Worm (Caenorhabditis elegans) whole organism, mixed stage, embryonic: ENCODE measurements around the gene srlf-31.

Source experiments
- M03D4.4 ChIP-seq: sonication (generic microtip); optimal IDR thresholded peaks from 2 replicates; lab custom pipeline; 2017; ENCODE audit warnings: mild to moderate bottlenecking, missing genetic modification characterization, missing compliant biosample characterization
- bed-3 ChIP-seq: fragments of 200-800 bp; sonication (Bioruptor generic); optimal IDR thresholded peaks from 3 replicates; lab custom pipeline; 2018; ENCODE audit warnings: mild to moderate bottlenecking, missing genetic modification characterization, moderate library complexity, missing compliant biosample characterization
- blmp-1 ChIP-seq: fragments of 150-350 bp; optimal IDR thresholded peaks from 2 replicates; lab custom pipeline; 2014; ENCODE audit warnings: missing biosample characterization, missing genetic modification characterization
- ceh-43 ChIP-seq: fragments of 200-800 bp; sonication (Bioruptor generic); optimal IDR thresholded peaks from 2 replicates; lab custom pipeline; 2018; ENCODE audit warnings: mild to moderate bottlenecking, missing genetic modification characterization, moderate library complexity, missing compliant biosample characterization
- ceh-83 ChIP-seq: fragments of 200-800 bp; sonication (Bioruptor generic); optimal IDR thresholded peaks from 2 replicates; lab custom pipeline; 2018; ENCODE audit warnings: mild to moderate bottlenecking, missing genetic modification characterization, missing compliant biosample characterization
- ces-1 ChIP-seq: fragments of 150-350 bp; optimal IDR thresholded peaks from 2 replicates; lab custom pipeline; 2014; ENCODE audit warnings: missing biosample characterization, missing genetic modification reagents, missing genetic modification characterization
- cnd-1 ChIP-seq: fragments of 200-800 bp; sonication (Bioruptor generic); optimal IDR thresholded peaks from 2 replicates; lab custom pipeline; 2018; ENCODE audit warnings: mild to moderate bottlenecking, missing genetic modification characterization, missing compliant biosample characterization
- drap-1 ChIP-seq: fragments of 200-800 bp; sonication (Bioruptor generic); optimal IDR thresholded peaks from 3 replicates; lab custom pipeline; 2018; ENCODE audit warnings: mild to moderate bottlenecking, missing genetic modification characterization, missing compliant biosample characterization
- elt-1 ChIP-seq: sonication (generic microtip); optimal IDR thresholded peaks from 2 replicates; lab custom pipeline; 2017; ENCODE audit warnings: missing genetic modification characterization, mild to moderate bottlenecking, missing compliant biosample characterization, antibody characterized with exemption, moderate library complexity, borderline replicate concordance; ENCODE audit not compliant: insufficient read depth
- elt-3 ChIP-seq: fragments of 150-350 bp; optimal IDR thresholded peaks from 2 replicates; lab custom pipeline; 2014; ENCODE audit warnings: missing biosample characterization, missing genetic modification characterization
- flh-1 ChIP-seq: fragments of 200-800 bp; sonication (Bioruptor generic); optimal IDR thresholded peaks from 2 replicates; lab custom pipeline; 2018; ENCODE audit warnings: mild to moderate bottlenecking, missing genetic modification characterization, moderate library complexity, missing compliant biosample characterization
- ham-2 ChIP-seq: fragments of 200-800 bp; sonication (Bioruptor generic); optimal IDR thresholded peaks from 2 replicates; lab custom pipeline; 2018; ENCODE audit warnings: mild to moderate bottlenecking, missing genetic modification characterization, missing compliant biosample characterization
- hlh-1 ChIP-seq: fragments of 150-350 bp; optimal IDR thresholded peaks from 2 replicates; lab custom pipeline; 2014; ENCODE audit warnings: missing biosample characterization, missing genetic modification reagents, missing genetic modification characterization
- lin-13 ChIP-seq: fragments of 150-350 bp; optimal IDR thresholded peaks from 2 replicates; lab custom pipeline; 2014; ENCODE audit warnings: missing biosample characterization, missing genetic modification characterization
- lin-32 ChIP-seq: fragments of 200-800 bp; sonication (Bioruptor generic); optimal IDR thresholded peaks from 2 replicates; lab custom pipeline; 2018; ENCODE audit warnings: mild to moderate bottlenecking, missing genetic modification characterization, missing compliant biosample characterization
- lsy-2 ChIP-seq: fragments of 150-350 bp; optimal IDR thresholded peaks from 2 replicates; lab custom pipeline; 2014; ENCODE audit warnings: missing biosample characterization, missing genetic modification characterization
- mep-1 ChIP-seq: fragments of 150-350 bp; optimal IDR thresholded peaks from 2 replicates; lab custom pipeline; 2017; ENCODE audit warnings: missing biosample characterization, missing genetic modification reagents, missing genetic modification characterization, inconsistent platforms
- mls-2 ChIP-seq: sonication (generic microtip); optimal IDR thresholded peaks from 2 replicates; lab custom pipeline; 2016; ENCODE audit warnings: mild to moderate bottlenecking, missing genetic modification characterization, moderate library complexity, missing compliant biosample characterization
- nhr-12 ChIP-seq: fragments of 150-350 bp; optimal IDR thresholded peaks from 2 replicates; lab custom pipeline; 2014; ENCODE audit warnings: missing biosample characterization, missing genetic modification characterization
- nhr-2 ChIP-seq: fragments of 150-350 bp; optimal IDR thresholded peaks from 2 replicates; lab custom pipeline; 2014; ENCODE audit warnings: missing biosample characterization, missing genetic modification characterization
- nhr-237 ChIP-seq: fragments of 150-350 bp; optimal IDR thresholded peaks from 2 replicates; lab custom pipeline; 2014; ENCODE audit warnings: missing biosample characterization, missing genetic modification characterization
- nhr-28 ChIP-seq: fragments of 150-350 bp; optimal IDR thresholded peaks from 2 replicates; lab custom pipeline; 2014; ENCODE audit warnings: missing biosample characterization, missing genetic modification characterization
- nhr-76 ChIP-seq: sonication (generic microtip); optimal IDR thresholded peaks from 2 replicates; lab custom pipeline; 2017; ENCODE audit warnings: missing biosample characterization, missing genetic modification characterization
- pha-4 ChIP-seq: fragments of 150-350 bp; optimal IDR thresholded peaks from 2 replicates; lab custom pipeline; 2018; ENCODE audit warnings: missing biosample characterization, missing genetic modification reagents, missing genetic modification characterization
- sem-2 ChIP-seq: fragments of 200-800 bp; sonication (Bioruptor generic); optimal IDR thresholded peaks from 2 replicates; lab custom pipeline; 2018; ENCODE audit warnings: mild to moderate bottlenecking, missing genetic modification characterization, missing compliant biosample characterization
- snpc-4 ChIP-seq: fragments of 150-350 bp; optimal IDR thresholded peaks from 2 replicates; lab custom pipeline; 2014; ENCODE audit warnings: missing biosample characterization, missing genetic modification characterization
- sptf-1 ChIP-seq: sonication (generic microtip); optimal IDR thresholded peaks from 2 replicates; lab custom pipeline; 2017; ENCODE audit warnings: mild to moderate bottlenecking, missing genetic modification characterization, moderate library complexity, missing compliant biosample characterization
- tbx-8 ChIP-seq: fragments of 200-800 bp; sonication (Bioruptor generic); optimal IDR thresholded peaks from 2 replicates; lab custom pipeline; 2018; ENCODE audit warnings: mild to moderate bottlenecking, missing genetic modification characterization, moderate library complexity, missing compliant biosample characterization
- unc-120 ChIP-seq: sonication (generic microtip); optimal IDR thresholded peaks from 2 replicates; lab custom pipeline; 2017; ENCODE audit warnings: missing genetic modification characterization, missing compliant biosample characterization; ENCODE audit not compliant: poor library complexity, severe bottlenecking
- unc-62 ChIP-seq: fragments of 150-350 bp; optimal IDR thresholded peaks from 2 replicates; lab custom pipeline; 2014; ENCODE audit warnings: missing biosample characterization, missing genetic modification reagents, missing genetic modification characterization
- zip-8 ChIP-seq: fragments of 150-350 bp; optimal IDR thresholded peaks from 2 replicates; lab custom pipeline; 2014; ENCODE audit warnings: missing biosample characterization, missing genetic modification characterization
- ztf-11 ChIP-seq: fragments of 150-350 bp; optimal IDR thresholded peaks from 2 replicates; lab custom pipeline; 2014; ENCODE audit warnings: missing biosample characterization, missing genetic modification characterization

The srlf-31 gene

DNA sequence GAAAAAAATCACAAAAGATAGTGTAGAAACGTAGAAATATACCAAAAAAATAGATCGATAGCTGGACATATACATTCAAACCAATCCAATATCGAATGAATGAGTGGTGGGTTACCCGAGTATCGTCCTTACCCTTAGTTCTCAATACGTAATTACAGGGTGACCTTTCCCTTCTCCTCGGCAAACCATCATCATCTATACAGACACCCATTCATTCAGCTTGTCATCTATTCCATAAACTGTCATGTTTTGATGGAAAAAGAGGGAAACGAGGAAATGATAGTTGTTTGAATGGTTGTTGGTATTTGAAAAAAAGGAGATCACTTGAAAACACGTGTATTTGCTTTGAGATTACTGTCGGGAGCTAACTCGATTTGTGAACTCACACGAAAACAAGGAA is 1.1 kb upstream of the srlf-31 start:
- TF ChIP-seq mls-2 (tag; lab: Kevin White, UChicago) (no peak), unc-62 (GFP tag; lab: Kevin White, UChicago) (no peak), flh-1 (GFP tag; lab: Kevin White, UChicago) (no peak), nhr-76 (tag; lab: Kevin White, UChicago) (no peak), ham-2 (GFP tag; lab: Kevin White, UChicago) (no peak), lsy-2 (no peak), nhr-2 (tag; lab: Kevin White, UChicago) (peak; percentile 32)

DNA sequence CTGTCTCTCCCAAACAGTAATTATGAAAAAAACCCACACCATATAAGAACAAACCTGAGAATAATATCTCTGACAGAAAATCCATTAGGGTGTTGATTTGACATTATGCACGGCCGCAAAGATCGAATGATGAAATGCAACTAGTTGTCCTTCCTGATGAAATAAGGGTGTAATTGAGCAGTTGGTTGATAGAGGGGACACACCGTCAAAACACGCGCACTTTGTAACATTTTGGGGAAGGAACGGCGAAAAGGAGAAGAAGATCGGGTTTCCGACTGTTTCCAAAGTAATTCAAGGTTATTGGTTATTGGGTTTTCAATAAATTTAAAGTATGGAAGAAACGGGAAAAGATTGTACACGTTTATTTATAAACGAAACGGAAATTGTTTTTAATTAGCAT is 963 bp downstream of the srlf-31 start, which contains the start of gene ZK822.1:
Gene ZK822.1 (minus strand): TSS at position 121 of the 400 bp plus-strand sequence.
- TF ChIP-seq ceh-43 (no peak), elt-3 (no peak), lsy-2 (no peak), elt-1 (tag; lab: Kevin White, UChicago) (no peak), M03D4.4 (tag; lab: Kevin White, UChicago) (no peak), hlh-1 (tag; lab: Kevin White, UChicago) (peak; percentile 93), zip-8 (tag; lab: Kevin White, UChicago) (no peak), unc-62 (GFP tag; lab: Kevin White, UChicago) (peak; percentile 18), nhr-76 (tag; lab: Kevin White, UChicago) (no peak), mls-2 (tag; lab: Kevin White, UChicago) (no peak), cnd-1 (tag; lab: Kevin White, UChicago) (no peak), nhr-12 (no peak), sem-2 (GFP tag; lab: Kevin White, UChicago) (no peak), nhr-237 (tag; lab: Kevin White, UChicago) (no peak), pha-4 (tag; lab: Kevin White, UChicago) (no peak), sptf-1 (no peak)

DNA sequence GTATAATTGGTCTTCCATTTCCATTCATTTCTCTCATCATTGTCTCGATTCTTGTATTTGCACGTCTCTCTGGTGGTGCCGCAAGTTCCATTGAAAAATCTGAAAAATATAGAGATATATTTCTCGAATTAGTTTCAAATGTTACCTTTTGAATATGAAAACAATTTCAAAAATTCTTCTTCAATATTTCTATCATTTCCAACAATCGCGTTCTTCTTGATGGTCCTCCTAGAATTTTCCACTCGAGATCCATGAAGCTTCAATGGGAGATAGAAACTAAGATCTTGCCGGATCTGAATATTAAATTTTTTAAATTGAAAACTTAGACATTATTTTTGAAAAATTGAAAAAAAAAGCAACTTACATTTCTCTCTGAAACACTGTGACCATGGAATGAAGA is 3.9 kb downstream of the srlf-31 start:
- TF ChIP-seq ceh-83 (GFP tag; lab: Kevin White, UChicago) = no peak
- no peak for TF ChIP-seq unc-62 (GFP tag; lab: Kevin White, UChicago)
- TF ChIP-seq bed-3 (GFP tag; lab: Kevin White, UChicago) = no peak
- TF ChIP-seq nhr-76 (tag; lab: Kevin White, UChicago) = no peak
- TF ChIP-seq blmp-1 (tag; lab: Kevin White, UChicago) = no peak
- no peak for TF ChIP-seq ceh-43
- TF ChIP-seq pha-4 (tag; lab: Kevin White, UChicago) = no peak
- no peak for TF ChIP-seq M03D4.4 (tag; lab: Kevin White, UChicago)
- TF ChIP-seq nhr-2 (tag; lab: Kevin White, UChicago) = no peak

DNA sequence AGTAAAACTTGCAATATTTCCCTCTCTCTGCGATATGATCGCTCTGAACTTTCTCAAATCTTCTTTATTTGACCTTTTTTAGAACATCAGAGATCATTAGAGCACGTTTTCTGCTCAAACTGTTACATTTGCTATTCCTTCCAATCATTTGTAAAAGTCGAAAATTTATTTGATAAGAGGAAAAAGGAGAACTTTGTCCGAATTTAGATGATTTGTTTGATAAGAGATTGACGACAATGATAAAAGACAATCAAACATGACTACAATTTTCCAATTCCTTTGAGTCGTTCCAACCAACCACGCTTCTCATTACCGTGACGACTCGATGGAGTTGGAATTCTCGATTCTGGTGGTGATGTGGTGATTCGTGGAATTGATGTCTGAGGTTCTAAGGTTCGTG is 5.1 kb downstream of the srlf-31 start:
- TF ChIP-seq lsy-2 (no peak), cnd-1 (tag; lab: Kevin White, UChicago) (no peak), lin-32 (GFP tag; lab: Kevin White, UChicago) (no peak), mep-1 (tag; lab: Kevin White, UChicago) (no peak), elt-3 (no peak), lin-13 (tag; lab: Kevin White, UChicago) (no peak), M03D4.4 (tag; lab: Kevin White, UChicago) (no peak), ces-1 (no peak), flh-1 (GFP tag; lab: Kevin White, UChicago) (no peak), ceh-43 (no peak), pha-4 (tag; lab: Kevin White, UChicago) (no peak), bed-3 (GFP tag; lab: Kevin White, UChicago) (no peak), elt-1 (tag; lab: Kevin White, UChicago) (no peak), zip-8 (tag; lab: Kevin White, UChicago) (no peak), snpc-4 (tag; lab: Kevin White, UChicago) (no peak)

DNA sequence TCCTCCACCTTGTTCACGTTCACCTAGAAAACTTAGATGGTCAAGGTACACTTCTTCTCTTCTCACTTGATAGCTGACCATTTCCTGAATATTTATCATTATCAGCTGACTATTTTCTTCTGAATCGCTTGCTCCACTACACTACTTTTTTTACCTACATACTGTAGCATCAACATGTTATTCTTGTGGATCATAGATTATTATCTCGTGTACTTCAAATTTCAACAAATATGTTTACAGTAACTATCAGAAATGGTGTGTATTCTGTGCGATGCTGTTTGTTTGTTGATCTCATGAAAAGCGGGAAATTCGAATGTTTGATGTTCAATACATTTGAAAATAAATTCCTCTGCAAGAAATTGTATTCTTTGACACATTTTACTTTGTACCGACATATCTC is 6.1 kb downstream of the srlf-31 start, which contains the start of gene ZK822.10:
Gene ZK822.10 (plus strand): TSS at position 231 of the 400 bp plus-strand sequence.
- TF ChIP-seq unc-120 (tag; lab: Kevin White, UChicago) (no peak), drap-1 (GFP tag; lab: Kevin White, UChicago) (no peak), mls-2 (tag; lab: Kevin White, UChicago) (no peak), pha-4 (tag; lab: Kevin White, UChicago) (no peak), nhr-28 (tag; lab: Kevin White, UChicago) (no peak), tbx-8 (no peak), elt-1 (tag; lab: Kevin White, UChicago) (no peak), ceh-83 (GFP tag; lab: Kevin White, UChicago) (no peak), ham-2 (GFP tag; lab: Kevin White, UChicago) (no peak), cnd-1 (tag; lab: Kevin White, UChicago) (no peak), ces-1 (no peak), snpc-4 (tag; lab: Kevin White, UChicago) (no peak), nhr-2 (tag; lab: Kevin White, UChicago) (no peak), sptf-1 (no peak), ztf-11 (no peak)
- TF ChIP-seq, all 35 proteins: peak for 0
